Worm (Caenorhabditis elegans) whole organism, L4/young adult: ENCODE results near the gene hlh-11.

Experiments
- W03F9.2 ChIP-seq: fragments of 150-350 bp; optimal IDR thresholded peaks from 2 replicates; lab custom pipeline; 2014; ENCODE audit warnings: missing biosample characterization, missing genetic modification characterization
- him-1 ChIP-seq: sonication (generic microtip); optimal IDR thresholded peaks from 2 replicates; lab custom pipeline; 2016; ENCODE audit warnings: missing genotype, missing genetic modification reagents, missing genetic modification characterization, missing compliant biosample characterization

DNA sequence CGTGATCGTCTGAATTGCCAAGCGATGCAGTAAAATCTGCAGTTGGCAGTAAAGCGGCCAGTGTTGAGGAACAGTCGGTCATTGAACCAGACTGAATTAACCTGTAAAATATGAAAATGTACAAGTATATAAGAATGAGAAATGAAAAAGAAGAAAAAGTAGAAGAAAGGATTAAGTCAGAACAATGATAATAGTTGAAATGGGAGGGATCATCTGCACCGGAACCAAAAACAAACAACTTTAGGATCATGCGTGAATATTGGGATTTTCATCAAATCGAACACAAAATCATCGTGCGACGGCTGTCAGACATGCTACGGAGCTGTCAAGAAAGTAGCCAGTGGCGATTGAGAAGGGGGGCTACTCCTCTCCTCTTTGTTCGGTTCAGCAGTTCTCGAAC lies 17.5 kb downstream of the hlh-11 start, which contains the start of gene gei-13:
- TF ChIP-seq him-1 (tag; lab: Kevin White, UChicago) = no peak
- TF ChIP-seq W03F9.2 (tag; lab: Kevin White, UChicago) = no peak
